Worm (Caenorhabditis elegans): ENCODE results near the gene F59A7.7.

F59A7.7 gene

ce11 chrV:2035545-2035944 is 23.7 kb downstream of the F59A7.7 start, which contains the start of gene srab-23:
Gene srab-23, minus strand, starts transcription at chrV:2035645.
- TF ChIP-seq lin-39 (tag; optimal IDR thresholded peaks at IDR 0.05) (no peak), pqm-1 (tag; optimal IDR thresholded peaks at IDR 0.05) (no peak), nhr-25 (tag; optimal IDR thresholded peaks at IDR 0.05) (no peak), lsy-12 (tag; optimal IDR thresholded peaks at IDR 0.05) (no peak), nhr-76 (tag; optimal IDR thresholded peaks at IDR 0.05) (no peak), nhr-237 (tag; optimal IDR thresholded peaks at IDR 0.05) (no peak)

- TF ChIP-seq elt-3 (tag; optimal IDR thresholded peaks at IDR 0.05) (no peak), fos-1 (tag; optimal IDR thresholded peaks at IDR 0.05) (no peak), pqm-1 (tag; optimal IDR thresholded peaks at IDR 0.05) (no peak), lsy-12 (tag; optimal IDR thresholded peaks at IDR 0.05) (no peak), nhr-28 (tag; optimal IDR thresholded peaks at IDR 0.05) (no peak), elt-2 (tag; optimal IDR thresholded peaks at IDR 0.05) (no peak), tbx-2 (tag; optimal IDR thresholded peaks at IDR 0.05) (no peak), R02D3.7 (tag; optimal IDR thresholded peaks at IDR 0.05) (no peak)
Measured at ce11 chrV:2045956-2046355, 34.1 kb downstream of the F59A7.7 start, which contains the start of gene Y40B10A.5. Gene Y40B10A.5, minus strand, starts transcription at chrV:2046056.

ce11 chrV:2050136-2050535 is 38.3 kb downstream of the F59A7.7 start, which contains the start of gene comt-4:
Gene comt-4, minus strand, starts transcription at chrV:2050185.
- TF ChIP-seq ceh-82 (tag; optimal IDR thresholded peaks at IDR 0.05) = no peak
- TF ChIP-seq unc-39 (tag; optimal IDR thresholded peaks at IDR 0.05) = no peak
- TF ChIP-seq nhr-23 (tag; optimal IDR thresholded peaks at IDR 0.05) = no peak
- peak; percentile 60 for TF ChIP-seq pqm-1 (tag; optimal IDR thresholded peaks at IDR 0.05)
- peak; percentile 51 for TF ChIP-seq elt-2 (tag; optimal IDR thresholded peaks at IDR 0.05)
- no peak for TF ChIP-seq ama-1 (optimal IDR thresholded peaks at IDR 0.05)

- TF ChIP-seq egl-5 (tag; optimal IDR thresholded peaks at IDR 0.05) (no peak), ama-1 (optimal IDR thresholded peaks at IDR 0.05) (no peak), nhr-28 (tag; optimal IDR thresholded peaks at IDR 0.05) (no peak), ztf-4 (tag; optimal IDR thresholded peaks at IDR 0.05) (no peak), nhr-23 (tag; optimal IDR thresholded peaks at IDR 0.05) (no peak), elt-3 (tag; optimal IDR thresholded peaks at IDR 0.05) (no peak), nhr-76 (tag; optimal IDR thresholded peaks at IDR 0.05) (no peak), daf-12 (tag; optimal IDR thresholded peaks at IDR 0.05) (no peak), nhr-25 (tag; optimal IDR thresholded peaks at IDR 0.05) (no peak), unc-39 (tag; optimal IDR thresholded peaks at IDR 0.05) (no peak), skn-1 (tag; optimal IDR thresholded peaks at IDR 0.05) (no peak), fkh-2 (tag; optimal IDR thresholded peaks at IDR 0.05) (no peak), eor-1 (tag; optimal IDR thresholded peaks at IDR 0.05) (no peak), lin-15B (tag; optimal IDR thresholded peaks at IDR 0.05) (no peak), snpc-4 (tag; optimal IDR thresholded peaks at IDR 0.05) (no peak), ceh-82 (tag; optimal IDR thresholded peaks at IDR 0.05) (no peak), aly-2 (tag; optimal IDR thresholded peaks at IDR 0.05) (no peak), fos-1 (tag; optimal IDR thresholded peaks at IDR 0.05) (no peak)
Measured at ce11 chrV:2050790-2051189, 38.9 kb downstream of the F59A7.7 start.

- no peak for TF ChIP-seq lsy-12 (tag; optimal IDR thresholded peaks at IDR 0.05)
- no peak for TF ChIP-seq mml-1 (tag; optimal IDR thresholded peaks at IDR 0.05)
- no peak for TF ChIP-seq nhr-67 (tag; optimal IDR thresholded peaks at IDR 0.05)
- TF ChIP-seq eor-1 (tag; optimal IDR thresholded peaks at IDR 0.05) = no peak
Measured at ce11 chrV:2051507-2051906, 39.6 kb downstream of the F59A7.7 start, which contains the start of gene Y40B10A.11. Gene Y40B10A.11, minus strand, starts transcription at chrV:2051607.

ce11 chrV:2053509-2053908 is 41.6 kb downstream of the F59A7.7 start, which contains the start of gene comt-5:
Gene comt-5, minus strand, starts transcription at chrV:2053609.
- TF ChIP-seq elt-2 (tag; optimal IDR thresholded peaks at IDR 0.05) (no peak), ceh-16 (tag; optimal IDR thresholded peaks at IDR 0.05) (no peak), mml-1 (tag; optimal IDR thresholded peaks at IDR 0.05) (no peak), ama-1 (optimal IDR thresholded peaks at IDR 0.05) (no peak), fkh-10 (GFP tag; optimal IDR thresholded peaks at IDR 0.05) (no peak), fos-1 (tag; optimal IDR thresholded peaks at IDR 0.05) (no peak)

ce11 chrV:2054254-2054653 is 42.4 kb downstream of the F59A7.7 start:
- TF ChIP-seq daf-12 (tag; optimal IDR thresholded peaks at IDR 0.05) (no peak), nhr-43 (tag; optimal IDR thresholded peaks at IDR 0.05; ENCODE audit: poor library complexity, severe bottlenecking) (no peak), egl-27 (tag; optimal IDR thresholded peaks at IDR 0.05) (no peak), hmg-11 (tag; optimal IDR thresholded peaks at IDR 0.05) (no peak)
